Worm (Caenorhabditis elegans) whole organism, late embryonic: ENCODE measurements around the gene ast-1.

Experiments used
- ceh-18 ChIP-seq: sonication (generic microtip); optimal IDR thresholded peaks from 2 replicates; lab custom pipeline; 2016; ENCODE audit warnings: missing genetic modification characterization, missing compliant biosample characterization
- ceh-30 ChIP-seq: fragments of 150-350 bp; optimal IDR thresholded peaks from 2 replicates; lab custom pipeline; 2014; ENCODE audit warnings: missing biosample characterization, missing genetic modification characterization
- elt-2 ChIP-seq: sonication (generic microtip); optimal IDR thresholded peaks from 2 replicates; lab custom pipeline; 2016; ENCODE audit warnings: missing genetic modification reagents, missing genetic modification characterization, missing compliant biosample characterization
- fkh-6 ChIP-seq: sonication (generic microtip); optimal IDR thresholded peaks from 2 replicates; lab custom pipeline; 2016; ENCODE audit warnings: missing genetic modification characterization, missing compliant biosample characterization
- hlh-30 ChIP-seq: sonication (generic microtip); optimal IDR thresholded peaks from 2 replicates; lab custom pipeline; 2017; ENCODE audit warnings: antibody characterized with exemption, missing genetic modification characterization, missing compliant biosample characterization; ENCODE audit not compliant: insufficient read depth
- nfya-1 ChIP-seq: sonication (generic microtip); optimal IDR thresholded peaks from 2 replicates; lab custom pipeline; 2017; ENCODE audit warnings: missing genetic modification characterization, mild to moderate bottlenecking, missing compliant biosample characterization, antibody characterized with exemption, moderate library complexity
- pqm-1 ChIP-seq: sonication (generic microtip); optimal IDR thresholded peaks from 2 replicates; lab custom pipeline; 2016; ENCODE audit warnings: missing genetic modification characterization, missing compliant biosample characterization
- rnt-1 ChIP-seq: sonication (generic microtip); optimal IDR thresholded peaks from 2 replicates; lab custom pipeline; 2016; ENCODE audit warnings: missing genetic modification characterization, missing compliant biosample characterization

DNA sequence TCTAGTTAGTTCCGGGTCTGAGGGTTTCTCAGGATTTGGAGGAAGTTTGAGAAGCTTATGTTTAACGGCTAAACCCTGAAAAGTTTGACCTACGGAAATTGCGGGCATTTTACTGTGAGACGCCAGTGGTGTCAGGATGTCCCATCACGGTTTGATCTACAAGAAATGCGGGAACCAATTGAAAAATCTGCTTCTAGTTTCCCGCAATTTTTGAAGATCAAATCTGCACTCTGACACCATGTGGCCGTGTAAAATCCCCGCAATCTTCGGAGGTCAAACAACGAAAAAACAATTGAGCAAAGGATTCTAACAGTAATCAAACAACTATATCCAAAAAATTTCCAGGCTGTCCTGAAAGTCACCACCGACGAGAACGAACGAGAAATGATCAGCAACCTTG lies 12.3 kb downstream of the ast-1 start:
- no peak for TF ChIP-seq elt-2 (tag; lab: Kevin White, UChicago)
- TF ChIP-seq rnt-1 (tag; lab: Kevin White, UChicago), result no peak
- TF ChIP-seq ceh-30 (tag; lab: Kevin White, UChicago), result no peak
- no peak for TF ChIP-seq hlh-30
- no peak for TF ChIP-seq pqm-1 (tag; lab: Kevin White, UChicago)
- TF ChIP-seq ceh-18 (tag; lab: Kevin White, UChicago), result no peak
- TF ChIP-seq nfya-1 (tag; lab: Kevin White, UChicago), result no peak
- TF ChIP-seq fkh-6 (tag; lab: Kevin White, UChicago), result no peak
